Fruit fly (Drosophila melanogaster) whole organism, embryonic: Measurements from ENCODE around the gene Gr93a.

Source experiments
- Blimp-1 ChIP-seq: fragments of 200-800 bp; sonication (Bioruptor generic); optimal IDR thresholded peaks from 3 replicates; lab custom pipeline; 2018; ENCODE audit warnings: missing biosample characterization, missing genetic modification characterization, mild to moderate bottlenecking, moderate library complexity, missing genetic modification reagents
- CG10274 ChIP-seq: fragments of 200-800 bp; sonication (Bioruptor generic); optimal IDR thresholded peaks from 3 replicates; lab custom pipeline; 2017; ENCODE audit warnings: missing biosample characterization, mild to moderate bottlenecking, missing genetic modification characterization
- CG10431 ChIP-seq: fragments of 200-800 bp; sonication (Bioruptor generic); optimal IDR thresholded peaks from 3 replicates; lab custom pipeline; 2018; ENCODE audit warnings: missing biosample characterization, mild to moderate bottlenecking, missing genetic modification characterization
- CG10543 ChIP-seq: fragments of 200-800 bp; sonication (Bioruptor generic); optimal IDR thresholded peaks from 3 replicates; lab custom pipeline; 2017; ENCODE audit warnings: missing biosample characterization, mild to moderate bottlenecking, missing genetic modification characterization, moderate library complexity
- CG10654 ChIP-seq: fragments of 200-800 bp; sonication (Bioruptor generic); optimal IDR thresholded peaks from 2 replicates; lab custom pipeline; 2016; ENCODE audit warnings: missing biosample characterization, missing genetic modification characterization
- CG15514 ChIP-seq: fragments of 200-800 bp; sonication (Bioruptor generic); optimal IDR thresholded peaks from 3 replicates; lab custom pipeline; 2017; ENCODE audit warnings: missing biosample characterization, missing genetic modification characterization, mild to moderate bottlenecking, moderate library complexity, missing genetic modification reagents
- CG16863 ChIP-seq: fragments of 200-800 bp; sonication (Bioruptor generic); optimal IDR thresholded peaks from 3 replicates; lab custom pipeline; 2016; ENCODE audit warnings: missing biosample characterization, missing genetic modification characterization
- CG17385 ChIP-seq: fragments of 200-800 bp; sonication (Bioruptor generic); optimal IDR thresholded peaks from 3 replicates; lab custom pipeline; 2018; ENCODE audit warnings: missing biosample characterization, mild to moderate bottlenecking, missing genetic modification characterization
- CG18476 ChIP-seq: fragments of 200-800 bp; sonication (Bioruptor generic); optimal IDR thresholded peaks from 2 replicates; lab custom pipeline; 2016; ENCODE audit warnings: missing biosample characterization, mild to moderate bottlenecking, missing genetic modification characterization
- CG18619 ChIP-seq: fragments of 200-800 bp; sonication (Bioruptor generic); optimal IDR thresholded peaks from 3 replicates; lab custom pipeline; 2017; ENCODE audit warnings: missing biosample characterization, mild to moderate bottlenecking, missing genetic modification characterization
- CG31388 ChIP-seq: fragments of 200-800 bp; sonication (Bioruptor generic); optimal IDR thresholded peaks from 2 replicates; lab custom pipeline; 2016; ENCODE audit warnings: missing biosample characterization, missing genetic modification characterization
- CG32532 ChIP-seq: fragments of 200-800 bp; sonication (Bioruptor generic); IDR thresholded peaks from 2 replicates; pipeline ENCODE4 v1.3.6; 2022; ENCODE audit warnings: missing biosample characterization, missing genetic modification characterization
- CG34224 ChIP-seq: fragments of 200-800 bp; sonication (Bioruptor generic); IDR thresholded peaks from 3 replicates; pipeline ENCODE4 v1.3.6; 2022; ENCODE audit warnings: missing biosample characterization, missing genetic modification characterization; ENCODE audit not compliant: partially characterized antibody
- CG34376 ChIP-seq: fragments of 200-800 bp; sonication (Bioruptor generic); optimal IDR thresholded peaks from 2 replicates; lab custom pipeline; 2018; ENCODE audit warnings: missing biosample characterization, mild to moderate bottlenecking, missing genetic modification characterization
- CG4820 ChIP-seq: fragments of 200-800 bp; sonication (Bioruptor generic); optimal IDR thresholded peaks from 3 replicates; lab custom pipeline; 2016; ENCODE audit warnings: missing biosample characterization, missing genetic modification characterization
- CG6175 ChIP-seq: fragments of 200-800 bp; sonication (Bioruptor generic); IDR thresholded peaks from 3 replicates; pipeline ENCODE4 v1.3.6; 2022; ENCODE audit warnings: missing biosample characterization, missing genetic modification characterization
- CG6791 ChIP-seq: fragments of 200-800 bp; sonication (Bioruptor generic); IDR thresholded peaks from 3 replicates; pipeline ENCODE4 v1.3.6; 2022; ENCODE audit warnings: missing biosample characterization, missing genetic modification characterization; ENCODE audit not compliant: partially characterized antibody
- CG7745 ChIP-seq: fragments of 200-800 bp; sonication (Bioruptor generic); optimal IDR thresholded peaks from 2 replicates; lab custom pipeline; 2018; ENCODE audit warnings: missing biosample characterization, mild to moderate bottlenecking, missing genetic modification characterization, moderate library complexity
- CG8290 ChIP-seq, 3 experiments: fragments of 200-800 bp; sonication (Bioruptor generic); optimal IDR thresholded peaks; 2 replicates each; lab custom pipeline; 2016 to 2019; ENCODE audit warnings: missing biosample characterization in 3 of 3, missing genetic modification characterization in 3 of 3, mild to moderate bottlenecking in 2 of 3, moderate library complexity in 1 of 3
- D19B ChIP-seq: fragments of 200-800 bp; sonication (Bioruptor generic); optimal IDR thresholded peaks from 2 replicates; lab custom pipeline; 2017; ENCODE audit warnings: missing biosample characterization, mild to moderate bottlenecking, missing genetic modification characterization
- Ets65A ChIP-seq: fragments of 200-800 bp; sonication (Bioruptor generic); peaks from one replicate; lab custom pipeline; 2016; ENCODE audit warnings: missing biosample characterization, missing genetic modification characterization
- Lim3 ChIP-seq: fragments of 200-800 bp; sonication (Bioruptor generic); IDR thresholded peaks from 2 replicates; pipeline ENCODE4 v1.3.6; 2022; ENCODE audit warnings: missing biosample characterization, missing genetic modification characterization
- MTF-1 ChIP-seq: fragments of 200-800 bp; sonication (Bioruptor generic); optimal IDR thresholded peaks from 2 replicates; lab custom pipeline; 2018; ENCODE audit warnings: missing biosample characterization, mild to moderate bottlenecking, missing genetic modification characterization, borderline replicate concordance
- Pdp1 ChIP-seq, 2 experiments: fragments of 200-800 bp; sonication (Bioruptor generic); optimal IDR thresholded peaks; 3 replicates each; lab custom pipeline; 2016; ENCODE audit warnings: missing biosample characterization in 2 of 2, missing genetic modification characterization in 2 of 2, mild to moderate bottlenecking in 1 of 2, moderate library complexity in 1 of 2
- Scr ChIP-seq: fragments of 200-800 bp; sonication (Bioruptor generic); IDR thresholded peaks from 2 replicates; pipeline ENCODE4 v1.3.6; 2022; ENCODE audit warnings: missing biosample characterization, missing genetic modification characterization; ENCODE audit not compliant: partially characterized antibody
- Spps ChIP-seq: fragments of 200-800 bp; sonication (Bioruptor generic); optimal IDR thresholded peaks from 2 replicates; lab custom pipeline; 2018; ENCODE audit warnings: missing biosample characterization, mild to moderate bottlenecking, missing genetic modification characterization
- Trl ChIP-seq, 3 experiments: fragments of >200 bp in 2 of 3; fragments of 200-800 bp in 1 of 3; sonication (Bioruptor generic) in 1 of 3; optimal IDR thresholded peaks; 2 replicates in 1 of 3; 3 replicates in 2 of 3; lab custom pipeline; 2016 to 2017; ENCODE audit warnings: missing biosample characterization in 1 of 3, missing genetic modification characterization in 1 of 3
- ato ChIP-seq: fragments of 200-800 bp; sonication (Bioruptor generic); IDR thresholded peaks from 2 replicates; pipeline ENCODE4 v1.3.6; 2022; ENCODE audit warnings: missing biosample characterization, missing genetic modification characterization; ENCODE audit not compliant: partially characterized antibody
- chinmo ChIP-seq: fragments of 200-800 bp; sonication (Bioruptor generic); IDR thresholded peaks from 4 replicates; pipeline ENCODE4 v1.3.6; 2022; ENCODE audit warnings: missing biosample characterization, missing genetic modification characterization; ENCODE audit not compliant: partially characterized antibody
- ci ChIP-seq: fragments of 200-800 bp; sonication (Bioruptor generic); IDR thresholded peaks from 3 replicates; pipeline ENCODE4 v1.3.6; 2022; ENCODE audit warnings: missing biosample characterization, missing genetic modification characterization
- eve ChIP-seq, 2 experiments: fragments of >200 bp; optimal IDR thresholded peaks; 2 replicates each; lab custom pipeline; 2017; ENCODE audit warnings: missing biosample characterization in 2 of 2, missing genetic modification characterization in 2 of 2
- exex ChIP-seq: fragments of 200-800 bp; sonication (Bioruptor generic); optimal IDR thresholded peaks from 4 replicates; lab custom pipeline; 2018; ENCODE audit warnings: missing biosample characterization, mild to moderate bottlenecking, missing genetic modification characterization, moderate library complexity
- mld ChIP-seq: fragments of 200-800 bp; sonication (Bioruptor generic); IDR thresholded peaks from 3 replicates; pipeline ENCODE4 v1.3.6; 2022; ENCODE audit warnings: missing biosample characterization, missing genetic modification characterization; ENCODE audit not compliant: partially characterized antibody
- nerfin-1 ChIP-seq: fragments of 200-800 bp; sonication (Bioruptor generic); optimal IDR thresholded peaks from 3 replicates; lab custom pipeline; 2019; ENCODE audit warnings: missing biosample characterization, mild to moderate bottlenecking, missing genetic modification characterization, moderate library complexity
- pfk ChIP-seq: fragments of 200-800 bp; sonication (Bioruptor generic); optimal IDR thresholded peaks from 2 replicates; lab custom pipeline; 2018; ENCODE audit warnings: missing biosample characterization, mild to moderate bottlenecking, missing genetic modification characterization, moderate library complexity
- pros ChIP-seq: fragments of 200-800 bp; sonication (Bioruptor generic); optimal IDR thresholded peaks from 3 replicates; lab custom pipeline; 2019; ENCODE audit warnings: missing biosample characterization, mild to moderate bottlenecking, missing genetic modification characterization, moderate library complexity
- ro ChIP-seq: fragments of 200-800 bp; sonication (Bioruptor generic); IDR thresholded peaks from 2 replicates; pipeline ENCODE4 v1.3.6; 2022; ENCODE audit warnings: missing biosample characterization, missing genetic modification characterization
- row ChIP-seq: fragments of 200-800 bp; sonication (Bioruptor generic); IDR thresholded peaks from 3 replicates; pipeline ENCODE4 v1.3.6; 2022; ENCODE audit warnings: missing biosample characterization, missing genetic modification characterization
- schlank ChIP-seq: fragments of 200-800 bp; sonication (Bioruptor generic); optimal IDR thresholded peaks from 2 replicates; lab custom pipeline; 2018; ENCODE audit warnings: missing biosample characterization, mild to moderate bottlenecking, missing genetic modification characterization
- sens ChIP-seq: fragments of 200-800 bp; sonication (Bioruptor generic); peaks from one replicate; lab custom pipeline; 2016; ENCODE audit warnings: missing biosample characterization, missing genetic modification characterization
- sna ChIP-seq: fragments of 200-800 bp; sonication (Bioruptor generic); IDR thresholded peaks from 2 replicates; pipeline ENCODE4 v1.3.6; 2022; ENCODE audit warnings: missing biosample characterization, missing genetic modification characterization; ENCODE audit not compliant: partially characterized antibody
- trem ChIP-seq: fragments of 200-800 bp; optimal IDR thresholded peaks from 3 replicates; lab custom pipeline; 2019; ENCODE audit warnings: missing biosample characterization, mild to moderate bottlenecking, missing genetic modification characterization, moderate library complexity
- zen2 ChIP-seq: fragments of 200-800 bp; sonication (Bioruptor generic); IDR thresholded peaks from 3 replicates; pipeline ENCODE4 v1.3.6; 2022; ENCODE audit warnings: missing biosample characterization, missing genetic modification characterization; ENCODE audit not compliant: partially characterized antibody

Gr93a gene

DNA sequence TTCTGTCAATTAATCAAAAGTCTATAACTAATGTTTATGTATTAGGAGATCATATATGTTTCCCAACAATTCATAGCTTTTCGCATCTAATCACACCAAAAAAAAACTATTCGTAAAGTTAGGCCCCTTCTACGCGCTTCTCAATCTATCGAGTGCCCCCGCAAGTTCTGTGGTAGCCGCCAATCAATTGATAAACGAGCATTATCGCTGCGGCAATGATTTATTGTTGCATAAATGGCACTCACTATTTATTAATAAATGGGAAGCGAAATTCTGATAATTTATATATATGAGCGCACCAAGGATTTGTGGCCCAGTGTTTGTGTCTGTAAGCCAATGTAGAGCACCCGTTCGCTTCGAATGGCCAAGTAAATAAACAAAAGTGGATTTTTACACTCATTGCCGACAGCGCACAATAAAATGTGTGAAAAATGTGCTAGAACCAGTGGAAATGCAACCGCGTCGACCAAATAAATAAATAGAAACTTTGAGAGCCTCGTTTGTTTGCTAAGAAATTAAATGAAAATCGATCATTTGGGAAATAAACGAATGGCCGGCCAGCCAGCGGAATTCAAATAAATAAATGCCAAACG is 39.1 kb downstream of the Gr93a start (continued):
- TF ChIP-seq chinmo (GFP tag; lab: Robert Waterston, UW) (0 out of 4 replicates have a peak, but pooled peaks have one; percentile 31), pros (no peak), CG18476 (GFP tag; lab: Kevin White, UChicago) (no peak), CG10543 (GFP tag; lab: Kevin White, UChicago) (peak; percentile 40), Blimp-1 (GFP tag; lab: Kevin White, UChicago) (no peak), Pdp1 (GFP tag; optimal IDR thresholded peaks at IDR 0.05; lab: Kevin White, UChicago) (peak in 1 of 2 experiments; percentile 76), CG6791 (GFP tag; lab: Robert Waterston, UW) (no peak), zen2 (GFP tag; lab: Robert Waterston, UW) (no peak), CG17385 (GFP tag; lab: Kevin White, UChicago) (peak; percentile 9), pfk (GFP tag; lab: Kevin White, UChicago) (no peak)

DNA sequence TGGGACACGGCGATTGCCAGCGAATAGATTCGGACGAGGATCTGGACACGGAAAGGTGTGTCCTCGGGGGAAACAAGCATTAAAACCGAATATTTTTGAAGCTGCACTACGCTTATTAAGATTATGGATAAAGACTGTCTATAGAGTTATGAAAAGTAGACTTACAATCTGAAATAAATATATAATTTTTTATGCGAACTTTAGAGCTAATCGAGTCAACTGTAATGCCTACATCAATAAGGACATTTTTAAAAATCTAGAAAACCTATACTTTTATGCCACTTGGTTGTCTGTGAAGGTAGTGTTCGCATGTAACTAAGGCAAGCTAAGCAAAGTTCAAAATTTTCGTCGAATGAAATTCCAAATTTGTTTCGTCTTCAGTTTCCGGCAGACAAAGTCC is 41.1 kb downstream of the Gr93a start, which contains the start of gene CG31178:
TSS of gene CG31178 (plus strand) at position 301 of the 400 bp plus-strand sequence.
- TF ChIP-seq CG8290 (GFP tag; optimal IDR thresholded peaks at IDR 0.05; lab: Kevin White, UChicago): no peak
- no peak for TF ChIP-seq CG8290 (tag; optimal IDR thresholded peaks at IDR 0.05; lab: Kevin White, UChicago)
- peak; percentile 28 for TF ChIP-seq Ets65A (GFP tag; lab: Kevin White, UChicago)
- TF ChIP-seq CG6175 (GFP tag; lab: Robert Waterston, UW): no peak
- no peak for TF ChIP-seq Lim3 (GFP tag; lab: Robert Waterston, UW)
- no peak for TF ChIP-seq exex (tag; lab: Kevin White, UChicago)

DNA sequence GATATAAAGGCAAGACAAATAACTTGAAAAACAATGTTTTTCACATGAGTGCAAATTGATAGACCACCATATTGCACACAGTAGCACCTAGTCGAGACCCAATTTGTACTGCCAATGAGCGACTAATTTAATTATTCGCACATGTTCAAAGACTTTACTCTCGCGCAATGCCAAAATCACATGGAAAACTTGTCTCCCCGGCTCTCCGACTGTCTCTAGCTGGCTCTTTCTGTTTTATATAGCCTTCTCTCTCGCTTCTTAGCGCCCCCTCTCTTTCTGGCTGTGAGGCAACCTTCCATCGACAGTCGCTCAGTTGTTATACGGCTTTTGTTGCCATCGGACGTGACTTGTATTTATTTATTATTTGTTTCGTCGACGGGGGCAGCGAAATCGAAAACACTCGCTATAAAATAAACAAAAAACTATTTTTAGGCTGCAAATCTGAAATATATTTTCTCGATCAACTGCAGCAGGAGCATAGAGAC is 42.7 kb downstream of the Gr93a start, which contains the start of gene CG6656:
TSS of gene CG6656 (plus strand) at position 312 of the 485 bp plus-strand sequence.
- TF ChIP-seq CG16863 (peak; percentile 2), CG7745 (tag; lab: Kevin White, UChicago) (peak; percentile 67), MTF-1 (GFP tag; lab: Kevin White, UChicago) (peak; percentile 8), sens (peak; percentile 79), D19B (GFP tag; lab: Kevin White, UChicago) (peak; percentile 95), CG34224 (GFP tag; lab: Robert Waterston, UW) (peak; percentile 25; the same call in 1 of the 3 replicates), ci (peak; percentile 63; the same call in 2 of the 3 replicates), ro (GFP tag; lab: Robert Waterston, UW) (no peak), trem (tag; lab: Kevin White, UChicago) (no peak), CG32532 (GFP tag; lab: Robert Waterston, UW) (peak; percentile 57; the same call in 1 of the 2 replicates), Trl (optimal IDR thresholded peaks at IDR 0.05; lab: Kevin White, UChicago) (peak; percentile 61 to 85), Trl (GFP tag; optimal IDR thresholded peaks at IDR 0.05; lab: Kevin White, UChicago) (no peak), CG34376 (GFP tag; lab: Kevin White, UChicago) (peak; percentile 10), mld (GFP tag; lab: Robert Waterston, UW) (no peak), Scr (GFP tag; lab: Robert Waterston, UW) (peak; percentile 42; the same call in 1 of the 2 replicates), CG31388 (no peak), sna (GFP tag; lab: Robert Waterston, UW) (0 out of 2 replicates have a peak, but pooled peaks have one; percentile 36), CG10654 (no peak), ato (GFP tag; lab: Robert Waterston, UW) (no peak), nerfin-1 (tag; lab: Kevin White, UChicago) (no peak), CG10431 (no peak), eve (GFP tag; optimal IDR thresholded peaks at IDR 0.05; lab: Kevin White, UChicago) (no peak), CG4820 (GFP tag; lab: Kevin White, UChicago) (no peak), row (GFP tag; lab: Robert Waterston, UW) (peak; percentile 39; the same call in 2 of the 3 replicates), schlank (no peak), Spps (tag; lab: Kevin White, UChicago) (no peak), CG18619 (GFP tag; lab: Kevin White, UChicago) (peak; percentile 5), CG10274 (GFP tag; lab: Kevin White, UChicago) (no peak), CG15514 (peak; percentile 45)
